Fruit fly (Drosophila melanogaster): ENCODE results near the gene CG31142.

dm6 chr3R:23884088-23884727, 44.8 kb upstream of the CG31142 start:
- TF ChIP-seq CG16779 (tag; optimal IDR thresholded peaks at IDR 0.05) = no peak
- no peak for TF ChIP-seq CG10669 (GFP tag; optimal IDR thresholded peaks at IDR 0.05)
- no peak for TF ChIP-seq topi (GFP tag; optimal IDR thresholded peaks at IDR 0.05)
- no peak for TF ChIP-seq CG10631 (GFP tag; optimal IDR thresholded peaks at IDR 0.05)
- TF ChIP-seq CG6163 (GFP tag; IDR thresholded peaks at IDR 0.05) = no peak
- no peak for TF ChIP-seq cyc (GFP tag; optimal IDR thresholded peaks at IDR 0.05)
- no peak for TF ChIP-seq CG31627 (GFP tag; optimal IDR thresholded peaks at IDR 0.05)
- TF ChIP-seq Gug (GFP tag; IDR thresholded peaks at IDR 0.05) = no peak

Data from whole organism, prepupa.